Worm (Caenorhabditis elegans): Measurements from ENCODE around the gene ddn-3.

ddn-3 gene

ce11 chrV:14320730-14321319 is 9.8 kb upstream of the ddn-3 start:
- no peak for TF ChIP-seq K02D7.2 (tag; optimal IDR thresholded peaks at IDR 0.05)
- TF ChIP-seq dmd-4 (tag; optimal IDR thresholded peaks at IDR 0.05; ENCODE audit: borderline replicate concordance): no peak
- no peak for TF ChIP-seq ztf-16 (tag; optimal IDR thresholded peaks at IDR 0.05)
- TF ChIP-seq C38D4.7 (GFP tag; optimal IDR thresholded peaks at IDR 0.05): no peak
- peak; percentile 78 for TF ChIP-seq elt-4 (tag; optimal IDR thresholded peaks at IDR 0.05)
- no peak for TF ChIP-seq gmeb-2 (tag; optimal IDR thresholded peaks at IDR 0.05)
- TF ChIP-seq pha-4 (tag; optimal IDR thresholded peaks at IDR 0.05): no peak
- no peak for TF ChIP-seq mec-3 (tag; optimal IDR thresholded peaks at IDR 0.05; ENCODE audit: borderline replicate concordance)
- TF ChIP-seq ceh-9 (tag; optimal IDR thresholded peaks at IDR 0.05): peak; percentile 28
- no peak for TF ChIP-seq pag-3 (tag; optimal IDR thresholded peaks at IDR 0.05; ENCODE audit: borderline replicate concordance)
- no peak for TF ChIP-seq F13H6.1 (tag; optimal IDR thresholded peaks at IDR 0.05)
- no peak for TF ChIP-seq ceh-34 (tag; optimal IDR thresholded peaks at IDR 0.05)
- no peak for TF ChIP-seq rnt-1 (tag; optimal IDR thresholded peaks at IDR 0.05)

- no peak for TF ChIP-seq ceh-34 (tag; optimal IDR thresholded peaks at IDR 0.05)
- no peak for TF ChIP-seq lim-6 (tag; optimal IDR thresholded peaks at IDR 0.05)
- no peak for TF ChIP-seq pha-2 (tag; optimal IDR thresholded peaks at IDR 0.05)
- no peak for TF ChIP-seq dmd-4 (tag; optimal IDR thresholded peaks at IDR 0.05; ENCODE audit: borderline replicate concordance)
- TF ChIP-seq elt-4 (tag; optimal IDR thresholded peaks at IDR 0.05): no peak
- TF ChIP-seq nhr-232 (tag; optimal IDR thresholded peaks at IDR 0.05): no peak
- no peak for TF ChIP-seq K02D7.2 (tag; optimal IDR thresholded peaks at IDR 0.05)
- no peak for TF ChIP-seq C38D4.7 (GFP tag; optimal IDR thresholded peaks at IDR 0.05)
- no peak for TF ChIP-seq ceh-19 (GFP tag; optimal IDR thresholded peaks at IDR 0.05)
- TF ChIP-seq pros-1 (tag; optimal IDR thresholded peaks at IDR 0.05): no peak
- TF ChIP-seq ceh-14 (tag; optimal IDR thresholded peaks at IDR 0.05): no peak
- TF ChIP-seq ttx-3 (tag; optimal IDR thresholded peaks at IDR 0.05): no peak
- no peak for TF ChIP-seq pha-4 (tag; optimal IDR thresholded peaks at IDR 0.05)
- TF ChIP-seq zip-5 (tag; optimal IDR thresholded peaks at IDR 0.05): no peak
- no peak for TF ChIP-seq ceh-6 (GFP tag; optimal IDR thresholded peaks at IDR 0.05)
- TF ChIP-seq elt-2 (tag; optimal IDR thresholded peaks at IDR 0.05): no peak
- TF ChIP-seq ref-2 (tag; optimal IDR thresholded peaks at IDR 0.05): no peak
- TF ChIP-seq hlh-13 (GFP tag; optimal IDR thresholded peaks at IDR 0.05): no peak
- TF ChIP-seq ceh-24 (tag; optimal IDR thresholded peaks at IDR 0.05): no peak
- no peak for TF ChIP-seq ztf-16 (tag; optimal IDR thresholded peaks at IDR 0.05)
These were observed 9.2 kb upstream of the ddn-3 start, which contains the start of gene F47B8.14 for ce11 chrV:14320246-14320645. Gene F47B8.14 (plus strand): TSS chrV:14320546.

- TF ChIP-seq unc-55 (GFP tag; optimal IDR thresholded peaks at IDR 0.05): no peak
- no peak for TF ChIP-seq syd-9 (tag; optimal IDR thresholded peaks at IDR 0.05)
- no peak for TF ChIP-seq ceh-30 (tag; optimal IDR thresholded peaks at IDR 0.05)
- no peak for TF ChIP-seq T23F11.4 (GFP tag; optimal IDR thresholded peaks at IDR 0.05)
- TF ChIP-seq pag-3 (tag; optimal IDR thresholded peaks at IDR 0.05; ENCODE audit: borderline replicate concordance): no peak
- TF ChIP-seq ceh-19 (GFP tag; optimal IDR thresholded peaks at IDR 0.05): no peak
- TF ChIP-seq K09A11.1 (tag; optimal IDR thresholded peaks at IDR 0.05; ENCODE audit: insufficient read depth): no peak
- TF ChIP-seq C08G9.2 (tag; optimal IDR thresholded peaks at IDR 0.05): peak; percentile 22
- no peak for TF ChIP-seq ttx-3 (tag; optimal IDR thresholded peaks at IDR 0.05)
- peak; percentile 76 for TF ChIP-seq mec-3 (tag; optimal IDR thresholded peaks at IDR 0.05; ENCODE audit: borderline replicate concordance)
- no peak for TF ChIP-seq ztf-16 (tag; optimal IDR thresholded peaks at IDR 0.05)
- TF ChIP-seq unc-3 (GFP tag; conservative IDR thresholded peaks at IDR 0.05): no peak
- no peak for TF ChIP-seq unc-3 (tag; optimal IDR thresholded peaks at IDR 0.05)
- no peak for TF ChIP-seq hlh-8 (tag; optimal IDR thresholded peaks at IDR 0.05)
These were observed 8.2 kb upstream of the ddn-3 start, which contains the start of gene F47B8.13 for ce11 chrV:14319101-14319781. Gene F47B8.13 (minus strand): TSS chrV:14319731.
